Fruit fly (Drosophila melanogaster) Kc167 (cell line): ENCODE data around the gene CG6793.

Source experiments
- psq ChIP-seq: fragments of >200 bp; optimal IDR thresholded peaks from 2 replicates; lab custom pipeline; 2017; ENCODE audit warnings: missing external identifiers
- ttk ChIP-seq: sonication (Bioruptor generic); optimal IDR thresholded peaks from 2 replicates; lab custom pipeline; 2017; ENCODE audit warnings: missing external identifiers

- no peak for TF ChIP-seq psq (lab: Kevin White, UChicago)
- no peak for TF ChIP-seq ttk
Observed at dm6 chr3L:11992960-11993359, 49.2 kb upstream of the CG6793 start, which contains the start of gene viaf.
